Worm (Caenorhabditis elegans) whole organism, L4 larva: Measurements from ENCODE around the gene inx-2.

Experiments used
- F10B5.3 ChIP-seq: sonication (generic microtip); optimal IDR thresholded peaks from 2 replicates; lab custom pipeline; 2016; ENCODE audit warnings: mild to moderate bottlenecking, missing genetic modification characterization, missing compliant biosample characterization
- F37D6.2 ChIP-seq: sonication (generic microtip); optimal IDR thresholded peaks from 2 replicates; lab custom pipeline; 2016; ENCODE audit warnings: mild to moderate bottlenecking, missing genetic modification characterization, missing compliant biosample characterization
- Y105C5A.15 ChIP-seq: fragments of 200-800 bp; sonication (Bioruptor generic); IDR thresholded peaks from 2 replicates; pipeline ENCODE4 v1.3.6; 2022; ENCODE audit warnings: missing genetic modification characterization, missing compliant biosample characterization
- Y48G9A.11 ChIP-seq: fragments of 200-800 bp; sonication (Bioruptor generic); IDR thresholded peaks from 2 replicates; pipeline ENCODE4 v1.3.6; 2022; ENCODE audit warnings: missing genetic modification reagents, missing genetic modification characterization, missing compliant biosample characterization
- Y5F2A.4 ChIP-seq: fragments of 200-800 bp; sonication (Bioruptor generic); optimal IDR thresholded peaks from 2 replicates; lab custom pipeline; 2018; ENCODE audit warnings: mild to moderate bottlenecking, missing genetic modification characterization, missing compliant biosample characterization
- aha-1 ChIP-seq: fragments of 150-350 bp; peaks from one replicate; lab custom pipeline; 2014; ENCODE audit warnings: missing biosample characterization, missing genetic modification characterization
- ces-1 ChIP-seq: fragments of 150-350 bp; sonication (generic microtip); optimal IDR thresholded peaks from 4 replicates; lab custom pipeline; 2014; ENCODE audit warnings: missing biosample characterization, missing genetic modification reagents, missing genetic modification characterization
- daf-16 ChIP-seq, 3 experiments: sonication (generic microtip); optimal IDR thresholded peaks; 2 replicates each; lab custom pipeline; 2016 to 2017; ENCODE audit warnings: missing genetic modification characterization in 3 of 3, missing genetic modification reagents in 3 of 3, mild to moderate bottlenecking in 2 of 3, missing compliant biosample characterization in 2 of 3, missing biosample characterization in 1 of 3, moderate library complexity in 1 of 3
- daf-19 ChIP-seq: fragments of 200-800 bp; sonication (Bioruptor generic); conservative IDR thresholded peaks from 2 replicates; pipeline ENCODE4 v1.3.6; 2022; ENCODE audit warnings: missing genetic modification characterization, missing compliant biosample characterization
- daf-8 ChIP-seq: fragments of 200-800 bp; sonication (Bioruptor generic); IDR thresholded peaks from 2 replicates; pipeline ENCODE4 v1.3.6; 2022; ENCODE audit warnings: missing genetic modification characterization, missing compliant biosample characterization
- dmd-6 ChIP-seq: fragments of 200-800 bp; sonication (Bioruptor generic); IDR thresholded peaks from 2 replicates; pipeline ENCODE4 v1.3.6; 2022; ENCODE audit warnings: missing genetic modification reagents, missing genetic modification characterization, missing compliant biosample characterization
- dmd-9 ChIP-seq: fragments of 200-800 bp; sonication (Bioruptor generic); IDR thresholded peaks from 2 replicates; pipeline ENCODE4 v1.3.6; 2022; ENCODE audit warnings: missing genetic modification reagents, missing genetic modification characterization, missing compliant biosample characterization
- hlh-11 ChIP-seq: fragments of 200-800 bp; sonication (Bioruptor generic); optimal IDR thresholded peaks from 2 replicates; lab custom pipeline; 2018; ENCODE audit warnings: mild to moderate bottlenecking, missing genetic modification characterization, missing compliant biosample characterization
- hlh-30 ChIP-seq: sonication (generic microtip); optimal IDR thresholded peaks from 2 replicates; lab custom pipeline; 2017; ENCODE audit warnings: antibody characterized with exemption, mild to moderate bottlenecking, missing genetic modification characterization, missing compliant biosample characterization; ENCODE audit not compliant: insufficient read depth
- lin-29 ChIP-seq: fragments of 200-800 bp; sonication (Bioruptor generic); IDR thresholded peaks from 2 replicates; pipeline ENCODE4 v1.3.6; 2022; ENCODE audit warnings: missing genetic modification reagents, missing genetic modification characterization, missing compliant biosample characterization
- lin-38 ChIP-seq: fragments of 200-800 bp; sonication (Bioruptor generic); IDR thresholded peaks from 2 replicates; pipeline ENCODE4 v1.3.6; 2022; ENCODE audit warnings: missing genetic modification reagents, missing genetic modification characterization, missing compliant biosample characterization
- lsy-2 ChIP-seq, 2 experiments: fragments of 150-350 bp in 1 of 2; sonication (generic microtip) in 1 of 2; optimal IDR thresholded peaks; 2 replicates each; lab custom pipeline; 2014 to 2017; ENCODE audit warnings: missing biosample characterization in 2 of 2, missing genetic modification characterization in 2 of 2
- madf-9 ChIP-seq: fragments of 200-800 bp; sonication (Bioruptor generic); conservative IDR thresholded peaks from 2 replicates; pipeline ENCODE4 v1.3.6; 2022; ENCODE audit warnings: missing genetic modification reagents, missing genetic modification characterization, missing compliant biosample characterization
- mdl-1 ChIP-seq, 2 experiments: fragments of 150-350 bp in 1 of 2; sonication (generic microtip) in 1 of 2; optimal IDR thresholded peaks; 2 replicates each; lab custom pipeline; 2014 to 2017; ENCODE audit warnings: missing biosample characterization in 2 of 2, missing genetic modification characterization in 2 of 2
- mdt-29 ChIP-seq: fragments of 200-800 bp; sonication (Bioruptor generic); IDR thresholded peaks from 2 replicates; pipeline ENCODE4 v1.3.6; 2022; ENCODE audit warnings: missing genetic modification reagents, missing genetic modification characterization, missing compliant biosample characterization
- mxl-2 ChIP-seq: fragments of 200-800 bp; sonication (Bioruptor generic); conservative IDR thresholded peaks from 2 replicates; pipeline ENCODE4 v1.3.6; 2022; ENCODE audit warnings: missing genetic modification reagents, missing genetic modification characterization, missing compliant biosample characterization
- mxl-3 ChIP-seq: fragments of 200-800 bp; sonication (Bioruptor generic); optimal IDR thresholded peaks from 2 replicates; lab custom pipeline; 2018; ENCODE audit warnings: mild to moderate bottlenecking, missing genetic modification characterization, missing compliant biosample characterization
- nhr-11 ChIP-seq: fragments of 150-350 bp; optimal IDR thresholded peaks from 2 replicates; lab custom pipeline; 2014; ENCODE audit warnings: missing biosample characterization, missing genetic modification characterization
- nhr-111 ChIP-seq: fragments of 200-800 bp; sonication (Bioruptor generic); optimal IDR thresholded peaks from 2 replicates; lab custom pipeline; 2018; ENCODE audit warnings: mild to moderate bottlenecking, missing genetic modification characterization, missing compliant biosample characterization
- nhr-28 ChIP-seq: fragments of 150-350 bp; optimal IDR thresholded peaks from 2 replicates; lab custom pipeline; 2014; ENCODE audit warnings: missing biosample characterization, missing genetic modification characterization
- nhr-48 ChIP-seq: sonication (generic microtip); optimal IDR thresholded peaks from 2 replicates; lab custom pipeline; 2016; ENCODE audit warnings: mild to moderate bottlenecking, missing genetic modification characterization, missing compliant biosample characterization
- php-3 ChIP-seq: fragments of 200-800 bp; sonication (Bioruptor generic); IDR thresholded peaks from 2 replicates; pipeline ENCODE4 v1.3.6; 2022; ENCODE audit warnings: missing genetic modification reagents, missing genetic modification characterization, missing compliant biosample characterization
- pqm-1 ChIP-seq: sonication (generic microtip); optimal IDR thresholded peaks from 2 replicates; lab custom pipeline; 2017; ENCODE audit warnings: missing biosample characterization, missing genetic modification characterization
- snpc-1.2 ChIP-seq: fragments of 200-800 bp; sonication (Bioruptor generic); IDR thresholded peaks from 2 replicates; pipeline ENCODE4 v1.3.6; 2022; ENCODE audit warnings: missing genetic modification reagents, missing genetic modification characterization, missing compliant biosample characterization
- tag-97 ChIP-seq: fragments of 200-800 bp; sonication (Bioruptor generic); IDR thresholded peaks from 2 replicates; pipeline ENCODE4 v1.3.6; 2022; ENCODE audit warnings: missing genetic modification characterization, missing compliant biosample characterization
- tra-1 ChIP-seq: fragments of 200-800 bp; sonication (Bioruptor generic); IDR thresholded peaks from 2 replicates; pipeline ENCODE4 v1.3.6; 2022; ENCODE audit warnings: missing genetic modification reagents, missing genetic modification characterization, missing compliant biosample characterization
- zip-2 ChIP-seq: fragments of 150-350 bp; optimal IDR thresholded peaks from 2 replicates; lab custom pipeline; 2014; ENCODE audit warnings: missing biosample characterization, missing genetic modification characterization
- ztf-7 ChIP-seq: fragments of 150-350 bp; optimal IDR thresholded peaks from 2 replicates; lab custom pipeline; 2014; ENCODE audit warnings: missing biosample characterization, missing genetic modification characterization

Gene inx-2

DNA sequence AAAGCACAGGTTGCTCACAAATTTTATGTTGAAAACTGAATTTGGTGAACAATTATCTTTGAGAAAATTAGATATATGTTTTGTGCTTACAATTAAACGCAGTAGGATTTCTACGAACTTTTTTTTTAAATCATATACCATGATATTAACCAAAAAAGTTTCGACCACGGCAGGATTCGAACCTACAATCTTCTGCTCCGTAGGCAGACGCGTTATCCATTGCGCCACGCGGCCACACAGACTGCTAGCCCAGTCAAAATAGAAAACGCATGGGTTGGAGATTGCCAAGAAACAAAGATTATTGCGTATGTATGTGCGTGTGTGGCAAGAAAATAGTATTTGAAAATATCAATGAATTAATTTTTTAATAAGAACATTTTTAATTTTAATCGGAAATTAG lies 44.1 kb downstream of the inx-2 start (continued):
- TF ChIP-seq ztf-7 (tag; lab: Kevin White, UChicago) = peak; percentile 61
- TF ChIP-seq nhr-11 = no peak
- TF ChIP-seq nhr-28 (tag; lab: Kevin White, UChicago) = peak; percentile 25
- TF ChIP-seq mdt-29 (GFP tag; lab: Robert Waterston, UW) = peak; percentile 63

DNA sequence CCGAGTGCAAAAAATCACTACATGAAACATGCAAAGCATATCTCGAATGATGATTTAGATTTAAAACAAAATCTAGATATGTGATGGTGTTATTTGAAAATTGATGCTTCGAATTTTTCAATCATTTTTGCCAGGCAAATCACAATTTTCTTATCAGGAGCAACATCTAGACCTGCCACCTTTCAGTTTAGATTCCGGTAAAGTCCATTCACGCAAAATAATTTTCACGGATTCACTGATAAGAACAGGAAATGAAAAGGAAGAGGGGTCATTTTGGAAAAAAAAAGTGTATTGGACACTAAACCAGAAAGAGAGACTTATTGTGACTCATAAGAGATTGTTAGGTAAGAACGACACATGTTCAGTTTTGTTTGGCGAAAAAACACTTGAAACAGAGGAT lies 44.6 kb downstream of the inx-2 start:
- TF ChIP-seq dmd-6 (peak; percentile 52; the same call in 1 of the 2 replicates), mxl-2 (GFP tag; lab: Robert Waterston, UW) (no peak), nhr-28 (tag; lab: Kevin White, UChicago) (peak; percentile 13), php-3 (GFP tag; lab: Robert Waterston, UW) (0 out of 2 replicates have a peak, but pooled peaks have one; percentile 23), pqm-1 (tag; lab: Kevin White, UChicago) (peak; percentile 82), daf-16 (GFP tag; optimal IDR thresholded peaks at IDR 0.05; lab: Kevin White, UChicago) (no peak), daf-16 (tag; optimal IDR thresholded peaks at IDR 0.05; lab: Kevin White, UChicago) (peak; percentile 40)

DNA sequence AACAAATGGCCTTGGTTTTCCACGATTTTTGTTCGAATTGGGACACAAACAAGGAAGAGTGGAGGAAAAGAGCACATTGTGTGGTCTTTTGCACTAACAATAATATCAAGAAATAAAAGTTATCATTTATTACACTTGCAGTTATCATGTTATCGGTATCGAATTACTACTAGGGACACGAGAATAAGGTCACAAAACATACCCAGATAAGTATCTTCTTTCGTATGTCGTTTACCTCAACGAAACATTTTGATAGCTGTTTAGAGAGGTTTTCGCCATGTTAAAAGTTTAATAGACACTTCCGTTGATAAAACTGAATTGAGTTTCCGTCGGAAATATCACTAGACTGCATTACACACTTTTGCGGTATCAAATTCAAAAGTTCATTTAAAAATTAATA lies 45.5 kb downstream of the inx-2 start:
- TF ChIP-seq F10B5.3 = no peak
- peak; percentile 30 for TF ChIP-seq nhr-28 (tag; lab: Kevin White, UChicago)
- TF ChIP-seq dmd-9 = no peak
- TF ChIP-seq daf-16 (GFP tag; optimal IDR thresholded peaks at IDR 0.05; lab: Kevin White, UChicago) = no peak
- peak; percentile 40 for TF ChIP-seq daf-16 (tag; optimal IDR thresholded peaks at IDR 0.05; lab: Kevin White, UChicago)
- TF ChIP-seq nhr-111 (GFP tag; lab: Kevin White, UChicago) = no peak
- peak; percentile 13 for TF ChIP-seq pqm-1 (tag; lab: Kevin White, UChicago)

DNA sequence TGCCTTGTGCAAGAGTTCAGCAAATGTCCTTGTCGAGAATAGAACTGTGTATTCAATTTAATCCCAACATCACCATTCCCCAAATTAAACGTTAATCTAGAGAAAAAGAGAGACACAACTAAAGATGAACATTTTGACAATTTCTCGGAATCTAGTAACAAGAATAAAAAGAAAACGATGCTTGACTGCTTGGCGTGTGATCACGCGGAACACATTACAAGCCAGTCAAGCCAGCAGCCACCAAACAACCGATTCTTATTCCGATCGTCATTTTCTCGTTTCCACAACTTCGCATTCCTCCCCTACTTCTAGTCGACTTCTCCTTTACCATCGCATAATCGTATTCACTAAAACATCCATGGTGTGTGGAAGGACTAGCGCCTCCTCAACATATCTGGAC lies 47.1 kb downstream of the inx-2 start:
- TF ChIP-seq aha-1 (tag; lab: Kevin White, UChicago) (peak; percentile 3), F37D6.2 (tag; lab: Kevin White, UChicago) (no peak), tag-97 (GFP tag; lab: Robert Waterston, UW) (no peak), tra-1 (GFP tag; lab: Robert Waterston, UW) (no peak), snpc-1.2 (no peak), Y48G9A.11 (GFP tag; lab: Robert Waterston, UW) (no peak), daf-19 (GFP tag; lab: Robert Waterston, UW) (no peak), Y5F2A.4 (no peak), Y105C5A.15 (GFP tag; lab: Robert Waterston, UW) (no peak), lin-29 (no peak), mdl-1 (tag; optimal IDR thresholded peaks at IDR 0.05; lab: Kevin White, UChicago) (peak in 1 of 2 experiments; percentile 36)

DNA sequence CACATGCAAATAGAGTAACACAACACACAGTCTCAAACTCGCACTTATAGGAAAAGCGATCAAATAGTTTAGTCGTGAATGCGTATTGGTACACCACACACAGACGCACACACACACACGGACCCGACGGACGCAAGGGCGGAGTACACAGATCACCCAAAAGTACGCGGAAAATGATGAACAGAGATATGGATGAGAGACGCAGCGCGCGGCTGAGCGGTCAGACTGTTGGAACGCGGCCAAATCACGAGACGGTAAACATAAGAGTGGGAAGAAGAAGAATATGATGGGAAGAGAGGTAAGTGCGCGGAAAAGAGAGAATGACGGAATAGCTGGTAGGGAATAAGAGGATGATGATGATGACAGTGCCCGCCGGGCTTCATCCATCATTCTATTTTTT lies 48.5 kb downstream of the inx-2 start:
- TF ChIP-seq nhr-48 (peak; percentile 76), pqm-1 (tag; lab: Kevin White, UChicago) (no peak), mdl-1 (tag; optimal IDR thresholded peaks at IDR 0.05; lab: Kevin White, UChicago) (peak; percentile 31 to 46), madf-9 (peak; percentile 87), hlh-11 (tag; lab: Kevin White, UChicago) (peak; percentile 88), ztf-7 (tag; lab: Kevin White, UChicago) (no peak), daf-8 (GFP tag; lab: Robert Waterston, UW) (no peak), nhr-11 (no peak), zip-2 (tag; lab: Kevin White, UChicago) (no peak), mxl-3 (GFP tag; lab: Kevin White, UChicago) (peak; percentile 67), ces-1 (no peak), hlh-30 (peak; percentile 79), lin-29 (0 out of 2 replicates have a peak, but pooled peaks have one; percentile 30), lin-38 (no peak), aha-1 (tag; lab: Kevin White, UChicago) (peak; percentile 37), lsy-2 (tag; optimal IDR thresholded peaks at IDR 0.05; lab: Kevin White, UChicago) (no peak), nhr-28 (tag; lab: Kevin White, UChicago) (peak; percentile 55)
